Worm (Caenorhabditis elegans) whole organism, L2 larva: ENCODE results near the gene T04G9.4.

Experiments used
- C34F6.9 ChIP-seq: fragments of 150-350 bp; optimal IDR thresholded peaks from 2 replicates; lab custom pipeline; 2014; ENCODE audit warnings: missing biosample characterization, missing genetic modification characterization
- R02D3.7 ChIP-seq: fragments of 150-350 bp; optimal IDR thresholded peaks from 2 replicates; lab custom pipeline; 2014; ENCODE audit warnings: missing biosample characterization, missing genetic modification characterization
- Y55F3AM.14 ChIP-seq: fragments of 200-800 bp; sonication (Bioruptor generic); optimal IDR thresholded peaks from 2 replicates; lab custom pipeline; 2018; ENCODE audit warnings: mild to moderate bottlenecking, missing genetic modification characterization, missing compliant biosample characterization
- ZK546.5 ChIP-seq: sonication (generic microtip); optimal IDR thresholded peaks from 2 replicates; lab custom pipeline; 2017; ENCODE audit warnings: missing biosample characterization, missing genetic modification characterization
- alr-1 ChIP-seq: fragments of 150-350 bp; optimal IDR thresholded peaks from 2 replicates; lab custom pipeline; 2014; ENCODE audit warnings: missing biosample characterization, missing genetic modification characterization
- aly-2 ChIP-seq: fragments of 150-350 bp; optimal IDR thresholded peaks from 2 replicates; lab custom pipeline; 2014; ENCODE audit warnings: missing biosample characterization, missing genetic modification characterization
- ama-1 ChIP-seq: fragments of 150-350 bp; optimal IDR thresholded peaks from 2 replicates; lab custom pipeline; 2018; ENCODE audit warnings: inconsistent platforms
- ceh-16 ChIP-seq: fragments of 150-350 bp; optimal IDR thresholded peaks from 2 replicates; lab custom pipeline; 2014; ENCODE audit warnings: missing biosample characterization, missing genetic modification characterization
- crh-2 ChIP-seq: sonication (generic microtip); optimal IDR thresholded peaks from 2 replicates; lab custom pipeline; 2017; ENCODE audit warnings: missing biosample characterization, missing genetic modification characterization
- dmd-4 ChIP-seq: sonication (generic microtip); optimal IDR thresholded peaks from 2 replicates; lab custom pipeline; 2017; ENCODE audit warnings: missing biosample characterization, missing genetic modification characterization
- egl-27 ChIP-seq: sonication (generic microtip); optimal IDR thresholded peaks from 3 replicates; lab custom pipeline; 2017; ENCODE audit warnings: missing biosample characterization, missing genetic modification reagents, missing genetic modification characterization
- elt-1 ChIP-seq: fragments of 150-350 bp; optimal IDR thresholded peaks from 2 replicates; lab custom pipeline; 2014; ENCODE audit warnings: missing biosample characterization, missing genetic modification characterization
- elt-3 ChIP-seq: sonication (generic microtip); optimal IDR thresholded peaks from 2 replicates; lab custom pipeline; 2017; ENCODE audit warnings: missing biosample characterization, missing genetic modification characterization
- fos-1 ChIP-seq: fragments of 150-350 bp; optimal IDR thresholded peaks from 2 replicates; lab custom pipeline; 2014; ENCODE audit warnings: missing biosample characterization, missing genetic modification characterization
- gmeb-1 ChIP-seq: fragments of 150-350 bp; optimal IDR thresholded peaks from 2 replicates; lab custom pipeline; 2014; ENCODE audit warnings: missing biosample characterization, missing genetic modification characterization
- lin-11 ChIP-seq: fragments of 150-350 bp; sonication (generic microtip); optimal IDR thresholded peaks from 2 replicates; lab custom pipeline; 2014; ENCODE audit warnings: missing biosample characterization, missing genetic modification characterization, inconsistent platforms, mixed read lengths
- lin-13 ChIP-seq: fragments of 150-350 bp; optimal IDR thresholded peaks from 2 replicates; lab custom pipeline; 2014; ENCODE audit warnings: missing biosample characterization, missing genetic modification reagents, missing genetic modification characterization
- lin-39 ChIP-seq: fragments of 150-350 bp; optimal IDR thresholded peaks from 2 replicates; lab custom pipeline; 2014; ENCODE audit warnings: missing biosample characterization, missing genetic modification reagents, missing genetic modification characterization
- lsy-2 ChIP-seq, 2 experiments: fragments of 150-350 bp in 1 of 2; sonication (generic microtip) in 1 of 2; optimal IDR thresholded peaks; 2 replicates each; lab custom pipeline; 2014 to 2017; ENCODE audit warnings: missing biosample characterization in 2 of 2, missing genetic modification characterization in 2 of 2
- mab-5 ChIP-seq: fragments of 150-350 bp; optimal IDR thresholded peaks from 2 replicates; lab custom pipeline; 2014; ENCODE audit warnings: missing biosample characterization, missing genetic modification characterization
- mdl-1 ChIP-seq, 2 experiments: fragments of 150-350 bp in 1 of 2; sonication (generic microtip) in 1 of 2; optimal IDR thresholded peaks; 2 replicates each; lab custom pipeline; 2017; ENCODE audit warnings: missing biosample characterization in 2 of 2, missing genetic modification characterization in 2 of 2
- nhr-10 ChIP-seq: sonication (generic microtip); optimal IDR thresholded peaks from 2 replicates; lab custom pipeline; 2017; ENCODE audit warnings: missing biosample characterization, missing genetic modification characterization
- nhr-11 ChIP-seq: fragments of 150-350 bp; optimal IDR thresholded peaks from 2 replicates; lab custom pipeline; 2014; ENCODE audit warnings: missing biosample characterization, missing genetic modification characterization
- nhr-129 ChIP-seq: fragments of 150-350 bp; optimal IDR thresholded peaks from 2 replicates; lab custom pipeline; 2014; ENCODE audit warnings: missing biosample characterization, missing genetic modification characterization
- nhr-23 ChIP-seq: fragments of 150-350 bp; optimal IDR thresholded peaks from 2 replicates; lab custom pipeline; 2014; ENCODE audit warnings: missing biosample characterization, missing genetic modification reagents, missing genetic modification characterization
- nhr-237 ChIP-seq: fragments of 150-350 bp; optimal IDR thresholded peaks from 2 replicates; lab custom pipeline; 2014; ENCODE audit warnings: missing biosample characterization, missing genetic modification characterization
- nhr-25 ChIP-seq: fragments of 150-350 bp; sonication (generic microtip); optimal IDR thresholded peaks from 3 replicates; lab custom pipeline; 2014; ENCODE audit warnings: missing biosample characterization, missing genetic modification characterization
- peb-1 ChIP-seq: fragments of 150-350 bp; optimal IDR thresholded peaks from 2 replicates; lab custom pipeline; 2014; ENCODE audit warnings: missing biosample characterization, missing genetic modification characterization
- skn-1 ChIP-seq: sonication (generic microtip); optimal IDR thresholded peaks from 2 replicates; lab custom pipeline; 2017; ENCODE audit warnings: missing biosample characterization, missing genetic modification characterization
- sma-3 ChIP-seq: sonication (generic microtip); optimal IDR thresholded peaks from 2 replicates; lab custom pipeline; 2016; ENCODE audit warnings: missing genetic modification reagents, missing genetic modification characterization, missing compliant biosample characterization
- snpc-4 ChIP-seq: fragments of 150-350 bp; optimal IDR thresholded peaks from 2 replicates; lab custom pipeline; 2014; ENCODE audit warnings: missing biosample characterization, missing genetic modification characterization
- unc-55 ChIP-seq: fragments of 150-350 bp; sonication (generic microtip); optimal IDR thresholded peaks from 3 replicates; lab custom pipeline; 2014; ENCODE audit warnings: missing biosample characterization, missing genetic modification reagents, missing genetic modification characterization
- unc-62 ChIP-seq: fragments of 150-350 bp; optimal IDR thresholded peaks from 2 replicates; lab custom pipeline; 2014; ENCODE audit warnings: missing biosample characterization, missing genetic modification reagents, missing genetic modification characterization
- zag-1 ChIP-seq: fragments of 150-350 bp; optimal IDR thresholded peaks from 2 replicates; lab custom pipeline; 2014; ENCODE audit warnings: missing biosample characterization, missing genetic modification characterization
- ztf-1 ChIP-seq: fragments of 200-800 bp; sonication (Bioruptor generic); conservative IDR thresholded peaks from 2 replicates; pipeline ENCODE4 v1.3.6; 2022; ENCODE audit warnings: missing genetic modification characterization, missing compliant biosample characterization
- ztf-11 ChIP-seq: sonication (generic microtip); optimal IDR thresholded peaks from 2 replicates; lab custom pipeline; 2017; ENCODE audit warnings: missing biosample characterization, missing genetic modification characterization
- ztf-4 ChIP-seq: fragments of 150-350 bp; optimal IDR thresholded peaks from 2 replicates; lab custom pipeline; 2014; ENCODE audit warnings: missing biosample characterization, missing genetic modification characterization

Gene T04G9.4

ce11 chrX:727737-728136 is 44.5 kb upstream of the T04G9.4 start (continued):
- peak; percentile 78 for TF ChIP-seq nhr-25 (tag; lab: Kevin White, UChicago)
- TF ChIP-seq, all 48 proteins: peak for 21

- TF ChIP-seq lin-13 (GFP tag; lab: Kevin White, UChicago) (no peak), fos-1 (peak; percentile 47), R02D3.7 (tag; lab: Kevin White, UChicago) (no peak), ztf-4 (tag; lab: Kevin White, UChicago) (no peak), nhr-237 (tag; lab: Kevin White, UChicago) (no peak), gmeb-1 (no peak), lin-11 (no peak), unc-62 (GFP tag; lab: Kevin White, UChicago) (no peak), egl-27 (tag; lab: Kevin White, UChicago) (no peak), sma-3 (GFP tag; lab: Kevin White, UChicago) (peak; percentile 1), ZK546.5 (tag; lab: Kevin White, UChicago) (no peak)
Measured at ce11 chrX:729062-729461, 43.2 kb upstream of the T04G9.4 start.

ce11 chrX:735572-735971 is 36.7 kb upstream of the T04G9.4 start, which contains the start of gene npr-19:
TSS of gene npr-19 (minus strand) at chrX:735672.
- TF ChIP-seq sma-3 (GFP tag; lab: Kevin White, UChicago) (no peak), peb-1 (tag; lab: Kevin White, UChicago) (no peak), ztf-11 (tag; lab: Kevin White, UChicago) (no peak)

- TF ChIP-seq zag-1 (tag; lab: Kevin White, UChicago) (no peak), lsy-2 (tag; optimal IDR thresholded peaks at IDR 0.05; lab: Kevin White, UChicago) (no peak), nhr-11 (tag; lab: Kevin White, UChicago) (no peak)
Measured at ce11 chrX:736989-737388, 35.3 kb upstream of the T04G9.4 start.

- TF ChIP-seq lin-39 (tag; lab: Kevin White, UChicago) (no peak), skn-1 (tag; lab: Kevin White, UChicago) (no peak)
- TF ChIP-seq, all 48 proteins: peak for 0
Measured at ce11 chrX:748319-748718, 24.0 kb upstream of the T04G9.4 start.

- TF ChIP-seq C34F6.9, result no peak
- no peak for TF ChIP-seq ztf-1 (GFP tag; lab: Robert Waterston, UW)
- no peak for TF ChIP-seq lin-11
- no peak for TF ChIP-seq nhr-23 (tag; lab: Kevin White, UChicago)
- no peak for TF ChIP-seq nhr-10
- no peak for TF ChIP-seq ZK546.5 (tag; lab: Kevin White, UChicago)
- TF ChIP-seq skn-1 (tag; lab: Kevin White, UChicago), result no peak
- no peak for TF ChIP-seq aly-2
- no peak for TF ChIP-seq elt-3 (tag; lab: Kevin White, UChicago)
- TF ChIP-seq mab-5 (tag; lab: Kevin White, UChicago), result no peak
- no peak for TF ChIP-seq ama-1
- no peak for TF ChIP-seq nhr-129 (tag; lab: Kevin White, UChicago)
- no peak for TF ChIP-seq peb-1 (tag; lab: Kevin White, UChicago)
- TF ChIP-seq ceh-16 (tag; lab: Kevin White, UChicago), result no peak
Measured at ce11 chrX:759634-760033, 12.6 kb upstream of the T04G9.4 start, which contains the start of gene aex-3. TSS of gene aex-3 (minus strand) at chrX:759734.

- TF ChIP-seq elt-1 (tag; lab: Kevin White, UChicago) (no peak), dmd-4 (tag; lab: Kevin White, UChicago) (no peak), ztf-1 (GFP tag; lab: Robert Waterston, UW) (no peak), zag-1 (tag; lab: Kevin White, UChicago) (peak; percentile 54), unc-55 (GFP tag; lab: Kevin White, UChicago) (peak; percentile 76), sma-3 (GFP tag; lab: Kevin White, UChicago) (no peak), alr-1 (tag; lab: Kevin White, UChicago) (no peak), C34F6.9 (peak; percentile 44), lsy-2 (tag; optimal IDR thresholded peaks at IDR 0.05; lab: Kevin White, UChicago) (peak in 1 of 2 experiments; percentile 34), Y55F3AM.14 (GFP tag; lab: Kevin White, UChicago) (peak; percentile 24), snpc-4 (tag; lab: Kevin White, UChicago) (no peak), mdl-1 (tag; optimal IDR thresholded peaks at IDR 0.05; lab: Kevin White, UChicago) (peak in 1 of 2 experiments; percentile 30), nhr-129 (tag; lab: Kevin White, UChicago) (peak; percentile 57), lin-13 (GFP tag; lab: Kevin White, UChicago) (no peak), crh-2 (tag; lab: Kevin White, UChicago) (peak; percentile 61)
- TF ChIP-seq, all 48 proteins: peak for 8
Measured at ce11 chrX:760579-760978, 11.7 kb upstream of the T04G9.4 start.
